Worm (Caenorhabditis elegans) whole organism, mixed stage, embryonic: ENCODE measurements around the gene gst-21.

Experiments
- ceh-43 ChIP-seq: fragments of 200-800 bp; sonication (Bioruptor generic); optimal IDR thresholded peaks from 2 replicates; lab custom pipeline; 2018; ENCODE audit warnings: mild to moderate bottlenecking, missing genetic modification characterization, moderate library complexity, missing compliant biosample characterization
- ham-2 ChIP-seq: fragments of 200-800 bp; sonication (Bioruptor generic); optimal IDR thresholded peaks from 2 replicates; lab custom pipeline; 2018; ENCODE audit warnings: mild to moderate bottlenecking, missing genetic modification characterization, missing compliant biosample characterization
- lin-13 ChIP-seq: fragments of 150-350 bp; optimal IDR thresholded peaks from 2 replicates; lab custom pipeline; 2014; ENCODE audit warnings: missing biosample characterization, missing genetic modification characterization
- lsy-2 ChIP-seq: fragments of 150-350 bp; optimal IDR thresholded peaks from 2 replicates; lab custom pipeline; 2014; ENCODE audit warnings: missing biosample characterization, missing genetic modification characterization
- pha-4 ChIP-seq: fragments of 150-350 bp; optimal IDR thresholded peaks from 2 replicates; lab custom pipeline; 2018; ENCODE audit warnings: missing biosample characterization, missing genetic modification reagents, missing genetic modification characterization
- unc-39 ChIP-seq: fragments of 150-350 bp; optimal IDR thresholded peaks from 2 replicates; lab custom pipeline; 2014; ENCODE audit warnings: missing biosample characterization, missing genetic modification characterization

DNA sequence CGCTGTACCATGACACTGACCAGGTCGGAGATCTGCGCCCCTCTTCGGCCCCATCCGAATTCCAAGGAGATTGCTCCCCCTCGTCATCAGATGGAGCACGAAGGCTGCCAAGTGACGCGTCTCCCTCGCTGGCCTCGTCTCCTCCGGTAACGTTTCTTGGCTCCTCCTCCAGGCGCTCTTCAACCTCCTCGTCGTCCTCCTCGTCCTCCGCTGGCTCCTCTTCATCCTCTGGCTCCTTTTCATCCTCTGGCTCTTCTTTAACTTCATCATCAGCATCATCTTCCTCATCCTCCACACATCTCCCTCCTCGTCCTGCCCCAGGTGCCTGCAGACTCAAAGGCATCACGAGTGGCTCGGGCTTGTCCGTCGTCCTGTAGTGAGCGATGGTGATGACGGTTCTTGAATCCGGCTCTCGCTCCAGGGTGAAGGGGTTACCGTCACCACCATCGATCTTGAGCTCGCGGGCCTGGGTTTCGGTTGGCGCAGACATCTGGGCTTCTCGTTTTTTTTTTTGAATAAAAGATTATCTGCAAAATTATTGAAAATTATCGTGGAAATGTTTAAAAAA is 32.5 kb downstream of the gst-21 start:
- no peak for TF ChIP-seq unc-39
- TF ChIP-seq ham-2 (GFP tag; lab: Kevin White, UChicago), result no peak
- no peak for TF ChIP-seq lsy-2 (tag; lab: Kevin White, UChicago)
- no peak for TF ChIP-seq lin-13 (tag; lab: Kevin White, UChicago)
- TF ChIP-seq ceh-43, result no peak
- TF ChIP-seq pha-4, result no peak
